Fruit fly (Drosophila melanogaster) whole organism, embryonic: Measurements from ENCODE around the gene CG4576.
A peak's percentile ranks its signal among the peaks of the same experiment; 100 is the strongest.

Experiments
- Asciz ChIP-seq: fragments of 200-800 bp; sonication (Bioruptor generic); optimal IDR thresholded peaks from 2 replicates; lab custom pipeline; 2017; ENCODE audit warnings: missing biosample characterization, mild to moderate bottlenecking, missing genetic modification characterization, missing genetic modification reagents
- Atf3 ChIP-seq: fragments of 200-800 bp; sonication (Bioruptor generic); optimal IDR thresholded peaks from 3 replicates; lab custom pipeline; 2016; ENCODE audit warnings: missing biosample characterization, missing genetic modification characterization
- CG10209 ChIP-seq: fragments of 200-800 bp; sonication (Bioruptor generic); optimal IDR thresholded peaks from 3 replicates; lab custom pipeline; 2017; ENCODE audit warnings: missing biosample characterization, mild to moderate bottlenecking, missing genetic modification characterization, missing genetic modification reagents
- CG11247 ChIP-seq: fragments of 200-800 bp; sonication (Bioruptor generic); IDR thresholded peaks from 2 replicates; pipeline ENCODE4 v1.3.6; 2022; ENCODE audit warnings: missing biosample characterization, missing genetic modification characterization
- CG11560 ChIP-seq: fragments of 200-800 bp; sonication (Bioruptor generic); IDR thresholded peaks from 3 replicates; pipeline ENCODE4 v1.3.6; 2022; ENCODE audit warnings: missing biosample characterization, missing genetic modification characterization
- CG11696 ChIP-seq: fragments of 200-800 bp; sonication (Bioruptor generic); IDR thresholded peaks from 2 replicates; pipeline ENCODE4 v1.3.6; 2022; ENCODE audit warnings: missing biosample characterization, missing genetic modification characterization
- CG12071 ChIP-seq: fragments of 200-800 bp; sonication (Bioruptor generic); optimal IDR thresholded peaks from 3 replicates; lab custom pipeline; 2018; ENCODE audit warnings: missing biosample characterization, mild to moderate bottlenecking, missing genetic modification characterization
- CG12219 ChIP-seq: fragments of 200-800 bp; sonication (Bioruptor generic); optimal IDR thresholded peaks from 3 replicates; lab custom pipeline; 2018; ENCODE audit warnings: missing biosample characterization, mild to moderate bottlenecking, missing genetic modification characterization
- CG14965 ChIP-seq: fragments of 200-800 bp; sonication (Bioruptor generic); optimal IDR thresholded peaks from 2 replicates; lab custom pipeline; 2016; ENCODE audit warnings: missing biosample characterization, missing genetic modification characterization, borderline replicate concordance
- CG15073 ChIP-seq: fragments of 200-800 bp; sonication (Bioruptor generic); optimal IDR thresholded peaks from 2 replicates; lab custom pipeline; 2016; ENCODE audit warnings: missing biosample characterization, missing genetic modification characterization
- CG1647 ChIP-seq: fragments of 200-800 bp; sonication (Bioruptor generic); optimal IDR thresholded peaks from 3 replicates; lab custom pipeline; 2016; ENCODE audit warnings: missing biosample characterization, missing genetic modification characterization
- CG18476 ChIP-seq: fragments of 200-800 bp; sonication (Bioruptor generic); optimal IDR thresholded peaks from 2 replicates; lab custom pipeline; 2016; ENCODE audit warnings: missing biosample characterization, mild to moderate bottlenecking, missing genetic modification characterization
- CG2678 ChIP-seq: fragments of 200-800 bp; sonication (Bioruptor generic); optimal IDR thresholded peaks from 3 replicates; lab custom pipeline; 2019; ENCODE audit warnings: missing biosample characterization, mild to moderate bottlenecking, missing genetic modification characterization, moderate library complexity
- CG34224 ChIP-seq: fragments of 200-800 bp; sonication (Bioruptor generic); IDR thresholded peaks from 3 replicates; pipeline ENCODE4 v1.3.6; 2022; ENCODE audit warnings: missing biosample characterization, missing genetic modification characterization; ENCODE audit not compliant: partially characterized antibody
- CG34422 ChIP-seq: fragments of 200-800 bp; sonication (Bioruptor generic); IDR thresholded peaks from 3 replicates; pipeline ENCODE4 v1.3.6; 2022; ENCODE audit warnings: missing biosample characterization, missing genetic modification characterization
- CG42726 ChIP-seq: fragments of 200-800 bp; sonication (Bioruptor generic); IDR thresholded peaks from 2 replicates; pipeline ENCODE4 v1.3.6; 2022; ENCODE audit warnings: missing biosample characterization, missing genetic modification characterization; ENCODE audit not compliant: partially characterized antibody
- CG43689 ChIP-seq: fragments of 200-800 bp; sonication (Bioruptor generic); IDR thresholded peaks from 2 replicates; pipeline ENCODE4 v1.3.6; 2022; ENCODE audit warnings: missing biosample characterization, missing genetic modification characterization
- CG4424 ChIP-seq: fragments of 200-800 bp; sonication (Bioruptor generic); optimal IDR thresholded peaks from 3 replicates; lab custom pipeline; 2016; ENCODE audit warnings: missing biosample characterization, missing genetic modification characterization
- CG4730 ChIP-seq: fragments of 200-800 bp; sonication (Bioruptor generic); IDR thresholded peaks from 2 replicates; pipeline ENCODE4 v1.3.6; 2022; ENCODE audit warnings: missing biosample characterization, missing genetic modification characterization
- CG5180 ChIP-seq: fragments of 200-800 bp; sonication (Bioruptor generic); optimal IDR thresholded peaks from 3 replicates; lab custom pipeline; 2017; ENCODE audit warnings: missing biosample characterization, missing genetic modification characterization, mild to moderate bottlenecking, moderate library complexity, missing genetic modification reagents
- CG6654 ChIP-seq: fragments of 200-800 bp; sonication (Bioruptor generic); optimal IDR thresholded peaks from 2 replicates; lab custom pipeline; 2017; ENCODE audit warnings: missing biosample characterization, mild to moderate bottlenecking, missing genetic modification characterization
- CG7963 ChIP-seq: fragments of 200-800 bp; sonication (Bioruptor generic); IDR thresholded peaks from 3 replicates; pipeline ENCODE4 v1.3.6; 2022; ENCODE audit warnings: missing biosample characterization, missing genetic modification characterization; ENCODE audit not compliant: partially characterized antibody
- CG8089 ChIP-seq: fragments of 200-800 bp; sonication (Bioruptor generic); optimal IDR thresholded peaks from 3 replicates; lab custom pipeline; 2016; ENCODE audit warnings: missing biosample characterization, missing genetic modification characterization
- CG8359 ChIP-seq: fragments of 200-800 bp; sonication (Bioruptor generic); optimal IDR thresholded peaks from 2 replicates; lab custom pipeline; 2017; ENCODE audit warnings: missing biosample characterization, mild to moderate bottlenecking, missing genetic modification characterization, borderline replicate concordance
- CG8944 ChIP-seq: fragments of 200-800 bp; sonication (Bioruptor generic); optimal IDR thresholded peaks from 3 replicates; lab custom pipeline; 2016; ENCODE audit warnings: missing biosample characterization, missing genetic modification characterization
- Doc2 ChIP-seq: fragments of 200-800 bp; sonication (Bioruptor generic); IDR thresholded peaks from 2 replicates; pipeline ENCODE4 v1.3.6; 2022; ENCODE audit warnings: missing biosample characterization, missing genetic modification characterization
- GATAe ChIP-seq: fragments of 200-800 bp; sonication (Bioruptor generic); conservative IDR thresholded peaks from 2 replicates; pipeline ENCODE4 v1.3.6; 2022; ENCODE audit warnings: missing biosample characterization, missing genetic modification characterization
- HLH3B ChIP-seq: fragments of 200-800 bp; sonication (Bioruptor generic); IDR thresholded peaks from 2 replicates; pipeline ENCODE4 v1.3.6; 2022; ENCODE audit warnings: missing biosample characterization, missing genetic modification characterization
- Hr39 ChIP-seq: fragments of >200 bp; optimal IDR thresholded peaks from 2 replicates; lab custom pipeline; 2017
- NFAT ChIP-seq: fragments of 200-800 bp; sonication (Bioruptor generic); IDR thresholded peaks from 2 replicates; pipeline ENCODE4 v1.3.6; 2022; ENCODE audit warnings: missing biosample characterization, missing genetic modification characterization
- NfI ChIP-seq: fragments of 200-800 bp; sonication (Bioruptor generic); optimal IDR thresholded peaks from 3 replicates; lab custom pipeline; 2018; ENCODE audit warnings: missing biosample characterization, mild to moderate bottlenecking, missing genetic modification characterization, moderate library complexity
- Sox100B ChIP-seq: fragments of 200-800 bp; sonication (Bioruptor generic); optimal IDR thresholded peaks from 3 replicates; lab custom pipeline; 2018; ENCODE audit warnings: missing biosample characterization, mild to moderate bottlenecking, missing genetic modification characterization
- abd-A ChIP-seq: fragments of 200-800 bp; sonication (Bioruptor generic); optimal IDR thresholded peaks from 3 replicates; lab custom pipeline; 2019; ENCODE audit warnings: missing biosample characterization, mild to moderate bottlenecking, missing genetic modification characterization, moderate library complexity
- ato ChIP-seq: fragments of 200-800 bp; sonication (Bioruptor generic); IDR thresholded peaks from 2 replicates; pipeline ENCODE4 v1.3.6; 2022; ENCODE audit warnings: missing biosample characterization, missing genetic modification characterization; ENCODE audit not compliant: partially characterized antibody
- cad ChIP-seq: fragments of >200 bp; optimal IDR thresholded peaks from 2 replicates; lab custom pipeline; 2017; ENCODE audit warnings: missing biosample characterization, missing genetic modification characterization
- crp ChIP-seq, 2 experiments: fragments of 200-800 bp; sonication (Bioruptor generic); optimal IDR thresholded peaks; 2 replicates in 1 of 2; 3 replicates in 1 of 2; lab custom pipeline; 2017; ENCODE audit warnings: missing biosample characterization in 2 of 2, missing genetic modification characterization in 2 of 2, mild to moderate bottlenecking in 1 of 2, moderate library complexity in 1 of 2
- dpn ChIP-seq, 2 experiments: fragments of 200-800 bp; sonication (Bioruptor generic); optimal IDR thresholded peaks; 3 replicates each; lab custom pipeline; 2016; ENCODE audit warnings: missing biosample characterization in 2 of 2, missing genetic modification characterization in 2 of 2
- dysf ChIP-seq: fragments of 200-800 bp; sonication (Bioruptor generic); IDR thresholded peaks from 3 replicates; pipeline ENCODE4 v1.3.6; 2022; ENCODE audit warnings: missing biosample characterization, missing genetic modification characterization
- fd102C ChIP-seq: fragments of 200-800 bp; sonication (Bioruptor generic); optimal IDR thresholded peaks from 2 replicates; lab custom pipeline; 2018; ENCODE audit warnings: missing biosample characterization, mild to moderate bottlenecking, missing genetic modification characterization, moderate library complexity
- ind ChIP-seq: fragments of 200-800 bp; sonication (Bioruptor generic); optimal IDR thresholded peaks from 3 replicates; lab custom pipeline; 2016; ENCODE audit warnings: missing biosample characterization, missing genetic modification characterization
- lbe ChIP-seq: fragments of 200-800 bp; sonication (Bioruptor generic); optimal IDR thresholded peaks from 2 replicates; lab custom pipeline; 2016; ENCODE audit warnings: missing biosample characterization, mild to moderate bottlenecking, missing genetic modification characterization
- lola ChIP-seq, 3 experiments: fragments of >200 bp in 2 of 3; fragments of 200-800 bp in 1 of 3; sonication (Bioruptor generic) in 1 of 3; optimal IDR thresholded peaks; 2 replicates each; lab custom pipeline; 2017 to 2019; ENCODE audit warnings: missing biosample characterization in 3 of 3, missing genetic modification characterization in 3 of 3, mild to moderate bottlenecking in 1 of 3, moderate library complexity in 1 of 3
- org-1 ChIP-seq: fragments of 200-800 bp; sonication (Bioruptor generic); optimal IDR thresholded peaks from 2 replicates; lab custom pipeline; 2017; ENCODE audit warnings: missing biosample characterization, missing genetic modification characterization
- scrt ChIP-seq: fragments of 200-800 bp; sonication (Bioruptor generic); optimal IDR thresholded peaks from 2 replicates; lab custom pipeline; 2018; ENCODE audit warnings: missing biosample characterization, mild to moderate bottlenecking, missing genetic modification characterization, moderate library complexity
- sens-2 ChIP-seq: fragments of 200-800 bp; sonication (Bioruptor generic); IDR thresholded peaks from 2 replicates; pipeline ENCODE4 v1.3.6; 2022; ENCODE audit warnings: missing biosample characterization, missing genetic modification characterization
- seq ChIP-seq: fragments of 200-800 bp; sonication (Bioruptor generic); IDR thresholded peaks from 2 replicates; pipeline ENCODE4 v1.3.6; 2022; ENCODE audit warnings: missing biosample characterization, missing genetic modification characterization
- shn ChIP-seq: fragments of 200-800 bp; sonication (Bioruptor generic); optimal IDR thresholded peaks from 3 replicates; lab custom pipeline; 2016; ENCODE audit warnings: missing biosample characterization, missing genetic modification characterization
- sim ChIP-seq: fragments of 200-800 bp; sonication (Bioruptor generic); IDR thresholded peaks from 2 replicates; pipeline ENCODE4 v1.3.6; 2022; ENCODE audit warnings: missing biosample characterization, missing genetic modification characterization
- toy ChIP-seq: fragments of 200-800 bp; sonication (Bioruptor generic); IDR thresholded peaks from 2 replicates; pipeline ENCODE4 v1.3.6; 2022; ENCODE audit warnings: missing biosample characterization, missing genetic modification characterization
- ttk ChIP-seq: fragments of 200-800 bp; sonication (Bioruptor generic); IDR thresholded peaks from 2 replicates; pipeline ENCODE4 v2.1.2; 2022; ENCODE audit warnings: missing biosample characterization, missing genetic modification characterization
- wor ChIP-seq: fragments of 200-800 bp; sonication (Bioruptor generic); IDR thresholded peaks from 2 replicates; pipeline ENCODE4 v1.3.6; 2022; ENCODE audit warnings: missing biosample characterization, missing genetic modification characterization

CG4576 gene

DNA sequence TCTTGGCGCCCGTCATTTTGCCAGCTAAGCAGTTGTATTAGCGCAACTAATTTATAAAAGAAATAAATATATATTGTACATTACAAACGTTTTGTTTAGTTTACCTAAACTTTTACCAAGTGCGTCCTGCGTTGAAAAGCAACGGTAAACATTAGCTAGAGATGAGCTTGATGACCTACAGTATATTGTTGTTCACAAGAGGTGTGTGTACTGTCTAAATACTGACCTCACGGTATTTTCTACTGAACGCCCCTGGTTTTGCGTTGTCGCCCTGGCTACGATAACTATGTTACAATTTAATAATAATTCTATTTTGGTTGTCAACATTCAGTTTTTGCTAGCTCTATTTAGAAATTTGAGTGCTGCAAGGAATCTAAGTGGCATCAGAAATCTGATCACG, 33.1 kb upstream of the CG4576 start, which contains the start of gene Acyp2 (continued):
- TF ChIP-seq CG11247 (GFP tag; lab: Robert Waterston, UW), result no peak
- no peak for TF ChIP-seq CG18476 (GFP tag; lab: Kevin White, UChicago)
- no peak for TF ChIP-seq CG8089 (GFP tag; lab: Kevin White, UChicago)
- TF ChIP-seq ato, result no peak; the same call in 1 of the 2 replicates
- peak; percentile 8 for TF ChIP-seq shn
- TF ChIP-seq ttk, result no peak
- TF ChIP-seq NFAT, result no peak; the same call in 1 of the 2 replicates
- no peak for TF ChIP-seq CG34422 (GFP tag; lab: Robert Waterston, UW)
- peak; percentile 40; the same call in 2 of the 3 replicates for TF ChIP-seq CG34224 (GFP tag; lab: Robert Waterston, UW)
- TF ChIP-seq CG11560 (tag; lab: Robert Waterston, UW), result no peak; the same call in 1 of the 3 replicates
- TF ChIP-seq scrt (GFP tag; lab: Kevin White, UChicago), result no peak
- no peak for TF ChIP-seq CG2678 (tag; lab: Kevin White, UChicago)
- no peak for TF ChIP-seq lbe (GFP tag; lab: Kevin White, UChicago)
- no peak for TF ChIP-seq abd-A (tag; lab: Kevin White, UChicago)
- TF ChIP-seq CG43689 (GFP tag; lab: Robert Waterston, UW), result no peak
- TF ChIP-seq Sox100B (GFP tag; lab: Kevin White, UChicago), result no peak
- TF ChIP-seq CG11696 (GFP tag; lab: Robert Waterston, UW), result no peak
- TF ChIP-seq CG8944 (GFP tag; lab: Kevin White, UChicago), result peak; percentile 29
- no peak for TF ChIP-seq toy (GFP tag; lab: Robert Waterston, UW)
- no peak for TF ChIP-seq CG8359 (GFP tag; lab: Kevin White, UChicago)
- no peak for TF ChIP-seq cad (GFP tag; lab: Kevin White, UChicago)
- TF ChIP-seq CG12071 (GFP tag; lab: Kevin White, UChicago), result no peak
- TF ChIP-seq NfI (GFP tag; lab: Kevin White, UChicago), result peak; percentile 17
- TF ChIP-seq wor (GFP tag; lab: Robert Waterston, UW), result no peak
- no peak for TF ChIP-seq Atf3 (GFP tag; lab: Kevin White, UChicago)
- TF ChIP-seq org-1 (GFP tag; lab: Kevin White, UChicago), result no peak
- peak; percentile 38 for TF ChIP-seq ind (GFP tag; lab: Kevin White, UChicago)
- TF ChIP-seq CG10209 (GFP tag; lab: Kevin White, UChicago), result no peak
- no peak for TF ChIP-seq Asciz (GFP tag; lab: Kevin White, UChicago)
- TF ChIP-seq sens-2, result no peak
- TF ChIP-seq CG1647 (GFP tag; lab: Kevin White, UChicago), result no peak
- no peak for TF ChIP-seq lola (GFP tag; optimal IDR thresholded peaks at IDR 0.05; lab: Kevin White, UChicago)
- TF ChIP-seq sim, result no peak
- TF ChIP-seq CG4424 (GFP tag; lab: Kevin White, UChicago), result peak; percentile 14
- no peak for TF ChIP-seq CG7963 (GFP tag; lab: Robert Waterston, UW)
- peak; percentile 42; the same call in 1 of the 2 replicates for TF ChIP-seq CG42726 (GFP tag; lab: Robert Waterston, UW)
- peak in 1 of 2 experiments; percentile 55 for TF ChIP-seq dpn (GFP tag; optimal IDR thresholded peaks at IDR 0.05; lab: Kevin White, UChicago)
- TF ChIP-seq seq (GFP tag; lab: Robert Waterston, UW), result no peak
- TF ChIP-seq HLH3B (GFP tag; lab: Robert Waterston, UW), result no peak
- TF ChIP-seq fd102C (GFP tag; lab: Kevin White, UChicago), result no peak
- no peak for TF ChIP-seq CG6654 (GFP tag; lab: Kevin White, UChicago)
- TF ChIP-seq CG4730 (GFP tag; lab: Robert Waterston, UW), result no peak
- no peak for TF ChIP-seq GATAe (GFP tag; lab: Robert Waterston, UW)
- TF ChIP-seq crp (GFP tag; optimal IDR thresholded peaks at IDR 0.05; lab: Kevin White, UChicago), result no peak
- TF ChIP-seq Hr39 (lab: Kevin White, UChicago), result no peak
- no peak for TF ChIP-seq CG12219 (GFP tag; lab: Kevin White, UChicago)
- TF ChIP-seq CG15073, result no peak
- no peak for TF ChIP-seq CG14965
- TF ChIP-seq Doc2 (GFP tag; lab: Robert Waterston, UW), result no peak
- TF ChIP-seq CG5180, result no peak
- no peak for TF ChIP-seq dysf (GFP tag; lab: Robert Waterston, UW)
